Worm (Caenorhabditis elegans) whole organism, L4 larva: ENCODE measurements around the gene ZK643.2.

Source experiments
- dmd-9 ChIP-seq: fragments of 200-800 bp; sonication (Bioruptor generic); IDR thresholded peaks from 2 replicates; pipeline ENCODE4 v1.3.6; 2022; ENCODE audit warnings: missing genetic modification reagents, missing genetic modification characterization, missing compliant biosample characterization
- egl-27 ChIP-seq: sonication (generic microtip); optimal IDR thresholded peaks from 3 replicates; lab custom pipeline; 2017; ENCODE audit warnings: missing biosample characterization, missing genetic modification reagents, missing genetic modification characterization
- fos-1 ChIP-seq: fragments of 150-350 bp; optimal IDR thresholded peaks from 2 replicates; lab custom pipeline; 2014; ENCODE audit warnings: missing biosample characterization, missing genetic modification characterization
- lin-15B ChIP-seq: fragments of 150-350 bp; sonication (generic microtip); optimal IDR thresholded peaks from 3 replicates; lab custom pipeline; 2014; ENCODE audit warnings: missing biosample characterization, missing genetic modification characterization

- TF ChIP-seq lin-15B (tag; lab: Kevin White, UChicago) = no peak
- no peak for TF ChIP-seq dmd-9 (GFP tag; lab: Robert Waterston, UW)
- TF ChIP-seq fos-1 = no peak
- TF ChIP-seq egl-27 (tag; lab: Kevin White, UChicago) = no peak
Observed at ce11 chrIII:8983811-8984210, 27.5 kb downstream of the ZK643.2 start.
